Worm (Caenorhabditis elegans): ENCODE data around the gene ttr-11.

Gene ttr-11

ce11 chrV:20600704-20601103 is 2.4 kb upstream of the ttr-11 start:
- no peak for TF ChIP-seq nhr-23 (tag; optimal IDR thresholded peaks at IDR 0.05)
- TF ChIP-seq dmd-4 (tag; optimal IDR thresholded peaks at IDR 0.05), result no peak
- no peak for TF ChIP-seq snpc-4 (tag; optimal IDR thresholded peaks at IDR 0.05)
- TF ChIP-seq gmeb-1 (tag; optimal IDR thresholded peaks at IDR 0.05), result no peak
- TF ChIP-seq mbf-1 (tag; optimal IDR thresholded peaks at IDR 0.05), result no peak
- no peak for TF ChIP-seq nhr-6 (tag; optimal IDR thresholded peaks at IDR 0.05)

- no peak for TF ChIP-seq ceh-82 (tag; optimal IDR thresholded peaks at IDR 0.05)
Measured at ce11 chrV:20604606-20605155, 1.6 kb downstream of the ttr-11 start, which contains the start of gene ttr-57. Gene ttr-57 (plus strand): TSS chrV:20605105.

- TF ChIP-seq lin-11 (tag; optimal IDR thresholded peaks at IDR 0.05) (no peak), ceh-16 (tag; optimal IDR thresholded peaks at IDR 0.05) (no peak), unc-55 (GFP tag; optimal IDR thresholded peaks at IDR 0.05) (no peak)
Measured at ce11 chrV:20606617-20607016, 3.5 kb downstream of the ttr-11 start, which contains the start of gene F46B3.23. Gene F46B3.23 (minus strand): TSS chrV:20606717.

ce11 chrV:20608688-20609087 is 5.6 kb downstream of the ttr-11 start, which contains the start of gene ttr-12:
Gene ttr-12 (minus strand): TSS chrV:20608788.
- TF ChIP-seq alr-1 (tag; optimal IDR thresholded peaks at IDR 0.05) (no peak), sem-4 (tag; optimal IDR thresholded peaks at IDR 0.05) (no peak), ztf-11 (tag; optimal IDR thresholded peaks at IDR 0.05) (no peak), unc-55 (GFP tag; optimal IDR thresholded peaks at IDR 0.05) (no peak), fos-1 (tag; optimal IDR thresholded peaks at IDR 0.05) (no peak), ceh-82 (tag; optimal IDR thresholded peaks at IDR 0.05) (no peak), peb-1 (tag; optimal IDR thresholded peaks at IDR 0.05) (no peak), elt-3 (tag; optimal IDR thresholded peaks at IDR 0.05) (no peak), mab-5 (tag; optimal IDR thresholded peaks at IDR 0.05) (no peak)

ce11 chrV:20609494-20609893 is 6.4 kb downstream of the ttr-11 start, which contains the start of gene grd-2:
Gene grd-2 (plus strand): TSS chrV:20609794.
- TF ChIP-seq sma-3 (GFP tag; optimal IDR thresholded peaks at IDR 0.05), result no peak
- TF ChIP-seq mab-5 (tag; optimal IDR thresholded peaks at IDR 0.05), result no peak

- no peak for TF ChIP-seq mab-5 (tag; optimal IDR thresholded peaks at IDR 0.05)
- no peak for TF ChIP-seq ZK546.5 (tag; optimal IDR thresholded peaks at IDR 0.05)
- TF ChIP-seq mdl-1 (tag; optimal IDR thresholded peaks at IDR 0.05), result no peak
- no peak for TF ChIP-seq elt-3 (tag; optimal IDR thresholded peaks at IDR 0.05)
- no peak for TF ChIP-seq ama-1 (optimal IDR thresholded peaks at IDR 0.05)
- TF ChIP-seq gmeb-1 (tag; optimal IDR thresholded peaks at IDR 0.05), result no peak
- no peak for TF ChIP-seq mbf-1 (tag; optimal IDR thresholded peaks at IDR 0.05)
- TF ChIP-seq ceh-16 (tag; optimal IDR thresholded peaks at IDR 0.05), result no peak
- no peak for TF ChIP-seq Y55F3AM.14 (GFP tag; optimal IDR thresholded peaks at IDR 0.05)
- no peak for TF ChIP-seq elt-1 (tag; optimal IDR thresholded peaks at IDR 0.05)
Measured at ce11 chrV:20618632-20619031, 15.5 kb downstream of the ttr-11 start, which contains the start of gene F46B3.7. Gene F46B3.7 (minus strand): TSS chrV:20618732.

ce11 chrV:20623060-20623459 is 19.9 kb downstream of the ttr-11 start, which contains the start of gene F46B3.8:
Gene F46B3.8 (minus strand): TSS chrV:20623160.
- TF ChIP-seq mdl-1 (tag; optimal IDR thresholded peaks at IDR 0.05), result no peak
- no peak for TF ChIP-seq mbf-1 (tag; optimal IDR thresholded peaks at IDR 0.05)
- no peak for TF ChIP-seq ztf-4 (tag; optimal IDR thresholded peaks at IDR 0.05)
- no peak for TF ChIP-seq sem-4 (tag; optimal IDR thresholded peaks at IDR 0.05)
- no peak for TF ChIP-seq C34F6.9 (tag; optimal IDR thresholded peaks at IDR 0.05)
- no peak for TF ChIP-seq nhr-12 (tag; optimal IDR thresholded peaks at IDR 0.05)
- no peak for TF ChIP-seq nhr-25 (tag; optimal IDR thresholded peaks at IDR 0.05)
- TF ChIP-seq dmd-4 (tag; optimal IDR thresholded peaks at IDR 0.05), result no peak
- TF ChIP-seq mab-5 (tag; optimal IDR thresholded peaks at IDR 0.05), result no peak
- no peak for TF ChIP-seq sma-3 (GFP tag; optimal IDR thresholded peaks at IDR 0.05)

ce11 chrV:20625260-20625659 is 22.1 kb downstream of the ttr-11 start:
- TF ChIP-seq unc-62 (GFP tag; optimal IDR thresholded peaks at IDR 0.05), result no peak
- no peak for TF ChIP-seq lsy-2 (tag; optimal IDR thresholded peaks at IDR 0.05)
- no peak for TF ChIP-seq R02D3.7 (tag; optimal IDR thresholded peaks at IDR 0.05)
- TF ChIP-seq blmp-1 (tag; optimal IDR thresholded peaks at IDR 0.05; ENCODE audit: insufficient read depth), result no peak
- no peak for TF ChIP-seq egl-27 (tag; optimal IDR thresholded peaks at IDR 0.05)
- no peak for TF ChIP-seq unc-55 (GFP tag; optimal IDR thresholded peaks at IDR 0.05)
- TF ChIP-seq ceh-82 (tag; optimal IDR thresholded peaks at IDR 0.05), result no peak
- no peak for TF ChIP-seq nhr-11 (tag; optimal IDR thresholded peaks at IDR 0.05)
- TF ChIP-seq aly-2 (tag; optimal IDR thresholded peaks at IDR 0.05), result no peak
- TF ChIP-seq snpc-4 (tag; optimal IDR thresholded peaks at IDR 0.05), result no peak
- no peak for TF ChIP-seq elt-3 (tag; optimal IDR thresholded peaks at IDR 0.05)
- TF ChIP-seq unc-39 (tag; optimal IDR thresholded peaks at IDR 0.05), result no peak
- no peak for TF ChIP-seq crh-2 (tag; optimal IDR thresholded peaks at IDR 0.05)
- no peak for TF ChIP-seq ZK546.5 (tag; optimal IDR thresholded peaks at IDR 0.05)
- TF ChIP-seq zag-1 (tag; optimal IDR thresholded peaks at IDR 0.05), result no peak
- no peak for TF ChIP-seq sem-4 (tag; optimal IDR thresholded peaks at IDR 0.05)
- TF ChIP-seq alr-1 (tag; optimal IDR thresholded peaks at IDR 0.05), result no peak

All from whole organism, L2 larva.